Fruit fly (Drosophila melanogaster) Kc167 (cell line): ENCODE data around the gene dnt.

Source experiments
- Myc ChIP-seq: fragments of >200 bp; optimal IDR thresholded peaks from 2 replicates; lab custom pipeline; 2017; ENCODE audit warnings: missing external identifiers
- Sin3A ChIP-seq: fragments of >200 bp; optimal IDR thresholded peaks from 2 replicates; lab custom pipeline; 2018; ENCODE audit warnings: missing external identifiers
- h ChIP-seq: fragments of >200 bp; optimal IDR thresholded peaks from 3 replicates; lab custom pipeline; 2018; ENCODE audit warnings: missing external identifiers
- insv ChIP-seq: fragments of >200 bp; optimal IDR thresholded peaks from 3 replicates; lab custom pipeline; 2018; ENCODE audit warnings: missing external identifiers
- psq ChIP-seq: fragments of >200 bp; optimal IDR thresholded peaks from 2 replicates; lab custom pipeline; 2017; ENCODE audit warnings: missing external identifiers
- ttk ChIP-seq: sonication (Bioruptor generic); optimal IDR thresholded peaks from 2 replicates; lab custom pipeline; 2017; ENCODE audit warnings: missing external identifiers

The dnt gene

DNA sequence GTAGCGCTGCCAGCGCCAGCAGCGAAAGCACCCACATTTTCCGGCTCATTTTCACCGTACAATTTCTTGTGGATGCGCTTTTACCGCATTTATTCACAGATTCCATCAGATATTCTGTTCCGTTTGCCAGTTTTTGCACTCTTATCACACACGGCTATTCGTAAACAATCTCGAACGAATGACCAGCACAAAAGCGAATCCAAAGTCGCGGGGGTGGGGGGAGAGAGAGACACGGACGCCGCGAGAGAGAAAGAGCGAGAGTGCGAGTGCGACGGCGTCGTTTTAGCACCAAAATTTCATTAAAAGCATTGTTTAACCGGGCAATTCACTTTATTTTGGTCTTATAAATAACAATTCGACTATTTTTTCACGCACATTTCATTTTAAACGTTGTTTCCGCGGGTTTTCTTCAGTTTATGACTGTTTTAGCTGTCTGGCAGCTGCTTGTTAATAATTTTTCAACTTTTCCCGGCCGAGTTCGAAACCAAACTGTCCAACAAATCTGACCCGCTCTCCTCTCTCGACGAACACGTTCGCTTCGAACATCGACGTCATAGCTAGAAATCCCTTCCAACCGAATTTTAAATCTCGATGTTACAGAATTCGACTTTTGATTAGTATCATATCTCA, at the start of gene dnt:
Gene dnt (minus strand): TSS at position 494 of the 630 bp plus-strand sequence.
- TF ChIP-seq psq (lab: Kevin White, UChicago) (peak; percentile 71), Sin3A (lab: Kevin White, UChicago) (no peak)

DNA sequence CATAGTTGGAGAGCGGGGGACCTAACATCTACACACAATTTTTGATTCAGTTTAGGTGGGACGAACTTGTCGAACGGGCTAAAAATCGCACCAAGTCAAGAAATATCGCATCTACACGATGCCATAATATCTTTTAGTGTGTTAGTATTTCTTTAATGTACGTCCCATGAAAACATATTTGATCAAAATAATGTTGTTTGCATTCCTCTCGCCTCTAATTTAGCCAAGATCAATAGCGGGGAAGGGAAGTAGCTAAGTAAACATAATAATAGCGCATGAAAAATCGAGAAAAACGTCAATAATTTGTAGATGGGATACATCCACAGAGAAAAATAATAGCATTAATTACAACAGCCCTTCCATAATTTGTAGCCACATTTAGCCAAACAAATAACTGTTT, 48.9 kb upstream of the dnt start:
- TF ChIP-seq Sin3A (lab: Kevin White, UChicago) (no peak), insv (no peak), psq (lab: Kevin White, UChicago) (no peak), Myc (lab: Kevin White, UChicago) (no peak), ttk (lab: Kevin White, UChicago) (no peak), h (lab: Kevin White, UChicago) (no peak)

DNA sequence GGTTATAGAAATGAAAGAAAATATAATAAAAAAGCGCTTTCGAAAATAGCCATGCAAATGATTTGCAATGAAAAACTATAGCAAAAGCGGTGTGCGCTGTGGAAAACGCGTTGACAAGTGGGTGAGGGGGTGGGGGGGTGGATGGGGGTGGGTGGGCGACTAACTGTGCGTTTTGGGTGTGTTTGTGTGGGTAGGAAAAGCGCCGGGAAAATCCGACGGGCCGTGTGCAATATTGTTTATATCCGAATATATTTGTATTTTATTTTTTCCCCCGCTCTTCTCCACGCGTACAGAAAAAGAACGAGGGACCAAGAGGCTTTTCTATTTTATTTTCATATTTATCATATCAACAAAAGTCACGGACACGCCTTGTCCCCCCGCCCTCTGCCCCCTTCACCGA, 43.4 kb upstream of the dnt start:
- TF ChIP-seq psq (lab: Kevin White, UChicago): no peak
- TF ChIP-seq Sin3A (lab: Kevin White, UChicago): no peak
- TF ChIP-seq Myc (lab: Kevin White, UChicago): no peak
- TF ChIP-seq h (lab: Kevin White, UChicago): no peak
- TF ChIP-seq ttk (lab: Kevin White, UChicago): no peak
- TF ChIP-seq insv: no peak

DNA sequence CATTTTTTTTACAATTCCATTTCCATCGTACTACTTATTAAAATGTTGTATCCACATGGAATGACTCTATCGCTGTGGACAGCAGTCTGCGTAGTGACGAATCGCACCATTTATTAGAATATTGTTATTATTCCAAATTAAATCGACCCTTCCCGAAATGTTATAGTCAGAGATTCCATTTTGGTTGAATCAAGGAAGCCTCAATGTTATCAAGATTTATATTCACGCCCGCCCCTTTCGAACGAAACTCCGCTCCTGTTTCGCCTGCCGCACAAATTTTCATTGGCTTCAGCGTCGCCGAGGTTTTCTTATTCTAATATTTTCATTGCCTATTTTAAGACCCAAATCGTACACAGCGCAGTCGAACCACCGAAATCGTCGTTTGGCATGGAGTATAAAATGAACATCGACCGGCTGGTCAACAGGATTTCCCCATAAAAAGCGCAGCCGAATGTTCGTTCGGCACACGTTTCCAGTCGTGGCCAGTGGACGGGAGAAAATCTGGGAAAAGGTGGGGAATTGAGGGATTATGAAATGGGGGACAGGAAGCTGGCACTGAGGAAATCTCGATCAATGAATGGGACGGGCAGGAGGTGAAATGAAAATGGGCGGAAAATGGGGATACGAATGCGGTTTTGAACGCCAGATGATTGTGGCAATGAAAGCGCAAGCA, 42.8 kb upstream of the dnt start:
- no peak for TF ChIP-seq Myc (lab: Kevin White, UChicago)
- no peak for TF ChIP-seq h (lab: Kevin White, UChicago)
- no peak for TF ChIP-seq insv
- TF ChIP-seq ttk (lab: Kevin White, UChicago): no peak
- no peak for TF ChIP-seq psq (lab: Kevin White, UChicago)
- no peak for TF ChIP-seq Sin3A (lab: Kevin White, UChicago)

DNA sequence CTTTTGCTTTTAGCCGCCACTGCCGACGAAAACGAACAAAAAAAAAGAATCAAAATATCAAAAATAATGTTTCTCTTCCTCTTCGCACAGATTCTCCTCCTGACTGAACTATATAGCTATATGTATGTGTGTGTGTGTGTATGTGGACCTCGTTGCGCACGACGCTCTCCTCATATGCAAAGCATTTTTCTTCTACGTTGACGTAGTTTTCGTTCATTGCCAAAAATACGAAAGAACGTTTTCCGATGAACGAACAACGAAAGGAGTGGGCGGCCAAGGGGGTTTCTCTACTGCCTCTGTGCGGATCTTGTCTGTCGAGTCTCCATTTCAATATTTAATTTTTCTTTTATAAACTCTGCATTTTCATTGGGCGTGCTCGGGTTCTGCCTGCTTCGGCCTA, 41.8 kb upstream of the dnt start:
- TF ChIP-seq Sin3A (lab: Kevin White, UChicago): no peak
- no peak for TF ChIP-seq Myc (lab: Kevin White, UChicago)
- TF ChIP-seq ttk (lab: Kevin White, UChicago): no peak
- TF ChIP-seq insv: no peak
- no peak for TF ChIP-seq psq (lab: Kevin White, UChicago)
- TF ChIP-seq h (lab: Kevin White, UChicago): no peak

DNA sequence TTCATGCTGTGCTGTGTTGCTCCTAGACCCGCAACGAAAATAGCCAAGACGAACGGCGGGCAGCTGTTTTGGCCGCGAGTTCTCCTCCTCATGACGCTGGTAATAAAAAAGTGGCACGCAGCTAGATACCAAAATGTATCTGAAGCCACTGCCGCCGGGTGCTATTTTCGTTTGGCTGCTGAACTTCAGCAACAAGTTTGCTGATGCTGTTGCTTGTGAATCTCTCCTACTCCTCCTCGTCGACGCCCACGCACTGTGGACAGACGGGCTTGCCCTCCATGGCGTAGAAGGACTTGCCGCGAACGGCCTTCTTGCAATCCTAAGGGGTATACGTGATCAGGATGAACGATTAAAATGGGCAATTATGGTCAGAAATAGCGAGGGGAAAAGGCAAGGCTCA, 40.4 kb upstream of the dnt start:
- TF ChIP-seq h (lab: Kevin White, UChicago) (no peak), insv (no peak), ttk (lab: Kevin White, UChicago) (no peak)

DNA sequence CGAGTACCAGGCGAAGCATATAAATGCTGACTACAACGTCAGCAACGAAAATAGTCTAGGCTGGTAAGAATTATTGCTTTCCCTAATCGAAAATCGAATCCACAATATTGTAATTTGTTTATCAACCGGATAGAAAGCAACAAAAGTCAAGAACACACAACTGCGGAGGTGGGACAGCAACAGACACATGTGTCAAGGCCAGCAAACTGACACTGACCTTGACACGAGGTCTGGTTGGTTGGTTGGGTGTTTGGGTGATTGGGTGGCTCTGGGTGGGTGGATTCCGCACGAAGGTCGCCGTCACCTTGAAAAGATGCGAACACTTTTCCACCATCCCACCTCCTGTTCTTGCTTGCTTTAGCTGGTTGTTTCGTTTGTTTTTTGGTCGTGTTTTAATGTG, 39.6 kb upstream of the dnt start:
- no peak for TF ChIP-seq Sin3A (lab: Kevin White, UChicago)
- TF ChIP-seq psq (lab: Kevin White, UChicago): no peak
- TF ChIP-seq h (lab: Kevin White, UChicago): no peak
- no peak for TF ChIP-seq insv
- TF ChIP-seq Myc (lab: Kevin White, UChicago): no peak

DNA sequence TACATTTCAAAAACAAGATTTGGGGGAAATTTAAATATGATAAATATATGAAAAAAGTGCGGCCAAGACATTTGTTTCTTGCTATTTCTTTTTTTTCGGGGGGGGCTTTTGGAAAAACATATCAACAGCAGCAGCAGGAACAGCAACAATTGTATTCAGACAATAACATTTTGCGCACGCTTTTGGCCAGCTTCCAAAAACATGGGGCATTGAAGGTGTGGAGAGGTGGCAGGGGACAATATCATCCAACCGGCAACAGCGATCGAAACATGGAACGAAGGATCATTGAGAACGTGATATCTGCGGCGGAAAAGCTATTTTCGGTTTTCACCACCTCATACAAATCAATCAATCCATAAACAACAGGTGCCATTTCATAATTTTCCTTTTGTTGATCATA, 38.9 kb upstream of the dnt start:
- no peak for TF ChIP-seq Sin3A (lab: Kevin White, UChicago)
- TF ChIP-seq ttk (lab: Kevin White, UChicago): no peak
- TF ChIP-seq insv: no peak
- no peak for TF ChIP-seq Myc (lab: Kevin White, UChicago)
- TF ChIP-seq psq (lab: Kevin White, UChicago): no peak
- TF ChIP-seq h (lab: Kevin White, UChicago): no peak

DNA sequence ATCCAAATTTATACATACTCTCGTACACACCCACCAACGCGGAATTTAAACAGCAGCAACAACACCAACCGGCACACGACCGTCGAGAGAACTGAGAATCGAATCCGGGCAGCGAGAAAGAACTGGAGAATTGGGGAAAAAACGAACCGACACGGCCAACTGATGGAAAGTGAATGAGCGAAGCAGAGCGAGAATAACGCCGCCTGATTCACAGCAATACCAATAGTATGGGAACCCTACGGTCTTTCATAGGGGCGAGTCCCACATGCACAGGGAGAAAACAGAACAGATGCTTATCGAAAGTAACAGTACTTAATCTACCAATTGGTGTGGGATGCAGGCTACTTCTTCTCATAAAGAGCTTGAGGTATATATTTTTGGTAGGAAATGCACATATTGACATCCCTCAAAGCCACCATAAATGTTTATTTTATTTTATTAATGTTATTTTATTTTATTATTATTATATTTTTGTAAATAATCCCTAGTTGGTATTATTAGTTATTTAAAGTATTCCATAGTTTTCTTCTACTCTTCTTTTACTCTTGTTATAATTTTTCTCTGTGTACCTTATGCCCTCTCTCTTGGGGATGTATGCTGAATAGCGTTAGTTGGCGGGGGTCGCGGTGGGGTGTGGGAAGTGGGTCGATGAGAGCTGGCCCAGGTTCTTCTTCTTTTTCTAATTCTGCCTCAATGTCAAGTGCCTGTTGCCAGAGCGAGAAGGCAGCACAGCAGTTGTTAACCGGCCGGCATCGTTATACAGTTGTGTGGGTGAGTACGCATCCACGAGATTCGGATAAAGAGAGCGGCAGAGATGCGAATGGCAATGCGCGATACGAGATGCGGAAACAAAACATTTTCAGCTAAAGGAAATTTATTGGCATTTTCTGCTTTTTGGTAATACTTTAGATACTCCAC, 35.5 kb upstream of the dnt start, which contains the start of gene CG17544:
Gene CG17544 (minus strand): TSS at position 177 of the 918 bp plus-strand sequence.
- TF ChIP-seq Sin3A (lab: Kevin White, UChicago) (no peak), psq (lab: Kevin White, UChicago) (no peak), ttk (lab: Kevin White, UChicago) (no peak), insv (no peak), h (lab: Kevin White, UChicago) (no peak), Myc (lab: Kevin White, UChicago) (no peak)

DNA sequence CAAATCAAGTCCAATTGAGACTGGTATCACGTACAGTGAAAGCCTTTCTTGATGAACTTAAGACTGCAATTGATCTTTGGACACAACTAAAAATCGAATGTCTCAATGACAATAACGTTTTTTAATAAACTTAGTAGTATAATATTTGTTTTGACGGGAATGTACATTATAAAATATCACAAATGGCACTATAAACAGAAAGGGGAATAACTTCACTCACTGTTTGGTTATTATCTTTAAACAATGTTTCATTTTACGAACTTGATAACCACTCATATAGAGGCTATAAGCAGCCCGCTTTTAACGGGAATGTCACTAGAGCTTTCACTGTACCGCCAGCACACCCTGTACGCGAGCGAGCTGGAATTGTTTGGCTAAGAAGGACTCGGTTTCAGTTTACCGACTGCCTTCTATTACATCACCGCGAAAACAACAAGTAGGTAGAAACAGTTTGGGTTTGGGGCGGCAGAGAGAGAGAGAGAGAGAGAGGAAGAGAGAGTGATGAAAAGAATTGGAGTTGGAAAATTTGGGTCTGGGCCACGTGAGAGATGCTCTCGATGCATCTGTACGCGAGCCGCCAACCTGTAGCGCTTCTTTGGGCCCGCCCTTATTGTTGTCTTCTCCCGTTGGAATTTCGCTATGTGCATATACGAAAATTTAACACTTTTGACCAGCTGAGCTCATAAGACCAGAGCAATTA, 34.7 kb upstream of the dnt start:
- no peak for TF ChIP-seq Myc (lab: Kevin White, UChicago)
- no peak for TF ChIP-seq ttk (lab: Kevin White, UChicago)
- TF ChIP-seq Sin3A (lab: Kevin White, UChicago): no peak
- TF ChIP-seq psq (lab: Kevin White, UChicago): no peak
- TF ChIP-seq h (lab: Kevin White, UChicago): no peak
- TF ChIP-seq insv: no peak

DNA sequence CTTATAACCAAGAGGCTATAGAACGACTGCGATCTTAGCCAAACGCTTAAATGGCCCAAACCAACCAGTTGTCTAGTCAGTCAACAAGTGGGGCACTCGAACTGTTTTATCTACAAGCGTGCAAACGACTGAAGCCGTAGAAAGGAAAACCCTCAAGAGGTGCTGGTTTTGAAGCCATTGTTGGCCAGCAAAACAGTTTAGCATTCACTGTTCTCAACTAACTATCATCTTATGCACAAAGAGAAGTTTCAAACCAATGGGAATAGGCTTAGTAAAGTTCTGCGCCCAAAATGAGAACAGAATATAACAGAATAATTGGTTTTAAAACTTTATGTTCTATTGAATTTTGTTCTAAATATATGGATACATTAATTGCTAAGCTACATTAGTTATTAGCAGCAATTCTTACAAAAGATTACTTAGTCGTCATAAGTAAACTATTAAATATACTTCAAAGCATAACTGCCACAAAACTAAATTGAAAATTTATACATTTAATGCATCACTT, 30.7 kb upstream of the dnt start, which contains the start of gene CG31798:
Gene CG31798 (plus strand): TSS at position 458 of the 508 bp plus-strand sequence.
- no peak for TF ChIP-seq ttk (lab: Kevin White, UChicago)
- no peak for TF ChIP-seq psq (lab: Kevin White, UChicago)
- TF ChIP-seq h (lab: Kevin White, UChicago): no peak
- TF ChIP-seq Sin3A (lab: Kevin White, UChicago): no peak
- no peak for TF ChIP-seq Myc (lab: Kevin White, UChicago)
- TF ChIP-seq insv: no peak
